Worm (Caenorhabditis elegans) whole organism, L2 larva: Measurements from ENCODE around the gene Y17G7B.18.
A peak's percentile ranks its signal among the peaks of the same experiment; 100 is the strongest.

Source experiments
- Y55F3AM.14 ChIP-seq: fragments of 200-800 bp; sonication (Bioruptor generic); optimal IDR thresholded peaks from 2 replicates; lab custom pipeline; 2018; ENCODE audit warnings: mild to moderate bottlenecking, missing genetic modification characterization, missing compliant biosample characterization
- alr-1 ChIP-seq: fragments of 150-350 bp; optimal IDR thresholded peaks from 2 replicates; lab custom pipeline; 2014; ENCODE audit warnings: missing biosample characterization, missing genetic modification characterization
- aly-2 ChIP-seq: fragments of 150-350 bp; optimal IDR thresholded peaks from 2 replicates; lab custom pipeline; 2014; ENCODE audit warnings: missing biosample characterization, missing genetic modification characterization
- dmd-4 ChIP-seq: sonication (generic microtip); optimal IDR thresholded peaks from 2 replicates; lab custom pipeline; 2017; ENCODE audit warnings: missing biosample characterization, missing genetic modification characterization
- fos-1 ChIP-seq: fragments of 150-350 bp; optimal IDR thresholded peaks from 2 replicates; lab custom pipeline; 2014; ENCODE audit warnings: missing biosample characterization, missing genetic modification characterization
- lin-39 ChIP-seq: fragments of 150-350 bp; optimal IDR thresholded peaks from 2 replicates; lab custom pipeline; 2014; ENCODE audit warnings: missing biosample characterization, missing genetic modification reagents, missing genetic modification characterization
- lsy-2 ChIP-seq, 2 experiments: fragments of 150-350 bp in 1 of 2; sonication (generic microtip) in 1 of 2; optimal IDR thresholded peaks; 2 replicates each; lab custom pipeline; 2014 to 2017; ENCODE audit warnings: missing biosample characterization in 2 of 2, missing genetic modification characterization in 2 of 2
- nhr-23 ChIP-seq: fragments of 150-350 bp; optimal IDR thresholded peaks from 2 replicates; lab custom pipeline; 2014; ENCODE audit warnings: missing biosample characterization, missing genetic modification reagents, missing genetic modification characterization
- nhr-77 ChIP-seq: fragments of 150-350 bp; optimal IDR thresholded peaks from 2 replicates; lab custom pipeline; 2014; ENCODE audit warnings: missing biosample characterization, missing genetic modification characterization
- snpc-4 ChIP-seq: fragments of 150-350 bp; optimal IDR thresholded peaks from 2 replicates; lab custom pipeline; 2014; ENCODE audit warnings: missing biosample characterization, missing genetic modification characterization
- unc-39 ChIP-seq: fragments of 150-350 bp; optimal IDR thresholded peaks from 2 replicates; lab custom pipeline; 2014; ENCODE audit warnings: missing biosample characterization, missing genetic modification characterization
- zag-1 ChIP-seq: fragments of 150-350 bp; optimal IDR thresholded peaks from 2 replicates; lab custom pipeline; 2014; ENCODE audit warnings: missing biosample characterization, missing genetic modification characterization

DNA sequence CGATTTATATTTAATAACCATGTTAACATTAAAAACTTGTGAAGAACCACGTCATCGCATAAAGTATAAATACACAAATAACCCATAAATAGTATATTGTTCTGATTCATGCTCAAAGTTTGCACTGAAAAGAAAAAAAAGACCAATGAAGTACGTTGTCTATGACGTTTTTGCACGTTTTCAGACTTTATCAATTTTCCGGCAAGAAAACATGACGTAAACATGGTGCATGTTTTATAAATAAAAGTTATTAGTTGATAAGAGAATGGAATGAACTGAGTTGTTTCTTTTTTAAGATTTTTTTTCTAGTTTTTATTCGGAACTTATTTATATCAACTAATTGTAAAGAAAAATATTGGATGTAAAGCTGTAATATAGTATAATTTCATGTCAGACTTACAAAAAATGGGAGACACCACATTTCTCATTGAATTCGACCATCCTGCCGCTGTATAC is 42.9 kb downstream of the Y17G7B.18 start, which contains the start of gene arrd-8:
- TF ChIP-seq alr-1 (no peak), Y55F3AM.14 (GFP tag; lab: Kevin White, UChicago) (no peak), lin-39 (tag; lab: Kevin White, UChicago) (no peak), nhr-77 (tag; lab: Kevin White, UChicago) (no peak), fos-1 (tag; lab: Kevin White, UChicago) (peak; percentile 85), dmd-4 (tag; lab: Kevin White, UChicago) (no peak), unc-39 (tag; lab: Kevin White, UChicago) (no peak), nhr-23 (tag; lab: Kevin White, UChicago) (no peak), snpc-4 (tag; lab: Kevin White, UChicago) (no peak), zag-1 (no peak), aly-2 (tag; lab: Kevin White, UChicago) (no peak), lsy-2 (tag; optimal IDR thresholded peaks at IDR 0.05; lab: Kevin White, UChicago) (no peak)
